Fruit fly (Drosophila melanogaster) whole organism, pupa: ENCODE results near the gene Myc.

Source experiments
- CG12605 ChIP-seq: fragments of 200-800 bp; sonication (Bioruptor generic); IDR thresholded peaks from 2 replicates; pipeline ENCODE4 v1.3.6; 2022; ENCODE audit warnings: missing biosample characterization, missing genetic modification characterization
- CG14655 ChIP-seq: fragments of 200-800 bp; sonication (Bioruptor generic); optimal IDR thresholded peaks from 3 replicates; lab custom pipeline; 2017; ENCODE audit warnings: mild to moderate bottlenecking, missing biosample characterization, missing genetic modification reagents, missing genetic modification characterization
- CG17806 ChIP-seq: fragments of 200-800 bp; sonication (Bioruptor generic); optimal IDR thresholded peaks from 2 replicates; lab custom pipeline; 2018; ENCODE audit warnings: missing biosample characterization, mild to moderate bottlenecking, missing genetic modification characterization, moderate library complexity
- CG34367 ChIP-seq: fragments of 200-800 bp; sonication (Bioruptor generic); optimal IDR thresholded peaks from 2 replicates; lab custom pipeline; 2018; ENCODE audit warnings: missing biosample characterization, mild to moderate bottlenecking, missing genetic modification characterization
- CG4496 ChIP-seq: fragments of 200-800 bp; sonication (Bioruptor generic); IDR thresholded peaks from 3 replicates; pipeline ENCODE4 v1.3.6; 2022; ENCODE audit warnings: missing biosample characterization, missing genetic modification characterization
- CG9948 ChIP-seq: fragments of 200-800 bp; sonication (Bioruptor generic); optimal IDR thresholded peaks from 2 replicates; lab custom pipeline; 2018; ENCODE audit warnings: missing biosample characterization, mild to moderate bottlenecking, missing genetic modification characterization, moderate library complexity
- D1 ChIP-seq: fragments of 200-800 bp; sonication (Bioruptor generic); optimal IDR thresholded peaks from 2 replicates; lab custom pipeline; 2018; ENCODE audit warnings: missing biosample characterization, mild to moderate bottlenecking, missing genetic modification characterization, moderate library complexity
- EcR ChIP-seq: fragments of 200-800 bp; sonication (Bioruptor generic); optimal IDR thresholded peaks from 3 replicates; lab custom pipeline; 2019; ENCODE audit warnings: missing biosample characterization, missing genetic modification characterization, mild to moderate bottlenecking, moderate library complexity, missing genetic modification reagents
- Pif1A ChIP-seq: fragments of 200-800 bp; sonication (Bioruptor generic); optimal IDR thresholded peaks from 3 replicates; lab custom pipeline; 2016; ENCODE audit warnings: missing biosample characterization, missing genetic modification characterization
- Pif1B ChIP-seq: fragments of 200-800 bp; sonication (Bioruptor generic); optimal IDR thresholded peaks from 3 replicates; lab custom pipeline; 2016; ENCODE audit warnings: missing biosample characterization, missing genetic modification characterization
- Snoo ChIP-seq: fragments of 200-800 bp; sonication (Bioruptor generic); optimal IDR thresholded peaks from 3 replicates; lab custom pipeline; 2017; ENCODE audit warnings: missing biosample characterization, mild to moderate bottlenecking, missing genetic modification characterization, inconsistent platforms
- fd96Ca ChIP-seq: fragments of 200-800 bp; sonication (Bioruptor generic); IDR thresholded peaks from 3 replicates; pipeline ENCODE4 v1.3.6; 2022; ENCODE audit warnings: missing biosample characterization, missing genetic modification characterization
- gl ChIP-seq: fragments of 200-800 bp; sonication (Bioruptor generic); optimal IDR thresholded peaks from 2 replicates; lab custom pipeline; 2018; ENCODE audit warnings: missing biosample characterization, mild to moderate bottlenecking, missing genetic modification characterization
- rn ChIP-seq: fragments of 200-800 bp; sonication (Bioruptor generic); IDR thresholded peaks from 2 replicates; pipeline ENCODE4 v1.3.6; 2022; ENCODE audit warnings: missing biosample characterization, missing genetic modification characterization

DNA sequence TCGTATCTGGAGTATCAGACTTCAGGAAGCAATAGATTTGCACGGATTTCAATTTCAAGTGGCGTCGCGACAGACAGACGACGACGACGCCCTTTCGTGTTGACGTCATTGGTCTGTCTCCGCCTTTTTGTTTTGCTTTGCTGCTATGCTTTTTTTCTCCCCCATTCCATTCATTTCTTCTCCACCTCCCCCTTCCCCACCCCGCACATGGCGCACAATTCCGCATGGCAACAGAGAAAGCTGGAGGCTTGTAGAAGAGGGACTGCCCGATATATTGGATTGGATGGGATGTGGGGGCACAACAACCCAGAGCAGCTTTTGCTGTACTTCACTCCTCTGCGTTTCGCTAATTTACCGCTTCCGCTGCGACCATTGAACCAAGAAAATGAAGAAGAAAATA lies 10.9 kb downstream of the Myc start:
- TF ChIP-seq CG4496 (GFP tag; lab: Robert Waterston, UW) (no peak), gl (no peak), D1 (tag; lab: Kevin White, UChicago) (no peak), CG17806 (tag; lab: Kevin White, UChicago) (no peak), Pif1A (GFP tag; lab: Kevin White, UChicago) (no peak), fd96Ca (no peak), CG9948 (no peak), CG14655 (GFP tag; lab: Kevin White, UChicago) (no peak), Pif1B (GFP tag; lab: Kevin White, UChicago) (no peak), CG12605 (GFP tag; lab: Robert Waterston, UW) (no peak), Snoo (tag; lab: Kevin White, UChicago) (no peak), rn (GFP tag; lab: Robert Waterston, UW) (no peak), CG34367 (tag; lab: Kevin White, UChicago) (no peak), EcR (GFP tag; lab: Kevin White, UChicago) (peak; percentile 66)
